Worm (Caenorhabditis elegans) whole organism, late embryonic: ENCODE measurements around the gene ZC250.2.

Experiments
- elt-4 ChIP-seq: sonication (generic microtip); optimal IDR thresholded peaks from 2 replicates; lab custom pipeline; 2016; ENCODE audit warnings: missing genetic modification characterization, missing compliant biosample characterization
- lin-11 ChIP-seq: fragments of 200-800 bp; sonication (Bioruptor generic); optimal IDR thresholded peaks from 2 replicates; lab custom pipeline; 2018; ENCODE audit warnings: mild to moderate bottlenecking, missing genetic modification characterization, missing compliant biosample characterization
- pha-4 ChIP-seq: fragments of 150-350 bp; optimal IDR thresholded peaks from 2 replicates; lab custom pipeline; 2018; ENCODE audit warnings: missing biosample characterization, missing genetic modification reagents, missing genetic modification characterization
- ztf-16 ChIP-seq: sonication (generic microtip); optimal IDR thresholded peaks from 2 replicates; lab custom pipeline; 2017; ENCODE audit warnings: missing genetic modification characterization, missing compliant biosample characterization

ce11 chrV:5765081-5765480 lies 27.1 kb upstream of the ZC250.2 start, which contains the start of gene pgph-2:
- TF ChIP-seq elt-4 (tag; lab: Kevin White, UChicago) = no peak
- TF ChIP-seq ztf-16 (tag; lab: Kevin White, UChicago) = no peak
- no peak for TF ChIP-seq lin-11 (tag; lab: Kevin White, UChicago)
- no peak for TF ChIP-seq pha-4 (tag; lab: Kevin White, UChicago)
